Worm (Caenorhabditis elegans): Measurements from ENCODE around the gene sft-1.
A peak's percentile ranks its signal among the peaks of the same experiment; 100 is the strongest.

ce11 chrIII:3061289-3061688 is 25.2 kb upstream of the sft-1 start:
- TF ChIP-seq ceh-13 (GFP tag; optimal IDR thresholded peaks at IDR 0.05) (no peak), ets-7 (tag; optimal IDR thresholded peaks at IDR 0.05) (no peak), hnd-1 (tag; optimal IDR thresholded peaks at IDR 0.05) (no peak), tra-4 (tag; optimal IDR thresholded peaks at IDR 0.05) (no peak), hmg-4 (GFP tag; optimal IDR thresholded peaks at IDR 0.05) (no peak), aly-1 (tag; optimal IDR thresholded peaks at IDR 0.05) (no peak), ama-1 (optimal IDR thresholded peaks at IDR 0.05) (no peak), flt-1 (GFP tag; IDR thresholded peaks at IDR 0.05) (no peak), tbx-37 (GFP tag; conservative IDR thresholded peaks at IDR 0.05) (no peak), sea-1 (GFP tag; conservative IDR thresholded peaks at IDR 0.05) (no peak), pes-1 (GFP tag; IDR thresholded peaks at IDR 0.05) (0 out of 2 replicates have a peak, but pooled peaks have one; percentile 14), tbx-11 (GFP tag; IDR thresholded peaks at IDR 0.05) (no peak)

Measured in whole organism, early embryonic.